Fruit fly (Drosophila melanogaster) Kc167 (cell line): ENCODE data around the gene CG9372.

Experiments
- h ChIP-seq: fragments of >200 bp; optimal IDR thresholded peaks from 3 replicates; lab custom pipeline; 2018; ENCODE audit warnings: missing external identifiers
- psq ChIP-seq: fragments of >200 bp; optimal IDR thresholded peaks from 2 replicates; lab custom pipeline; 2017; ENCODE audit warnings: missing external identifiers

- no peak for TF ChIP-seq h
- TF ChIP-seq psq (lab: Kevin White, UChicago), result no peak
These were observed 37.0 kb upstream of the CG9372 start for dm6 chr3L:19568999-19569398.
